Worm (Caenorhabditis elegans) whole organism, L3 larva: ENCODE measurements around the gene C41G6.12.

Experiments used
- ceh-28 ChIP-seq: fragments of 150-350 bp; optimal IDR thresholded peaks from 2 replicates; lab custom pipeline; 2014; ENCODE audit warnings: missing biosample characterization, missing genetic modification reagents, missing genetic modification characterization
- mdl-1 ChIP-seq: fragments of 150-350 bp; optimal IDR thresholded peaks from 2 replicates; lab custom pipeline; 2014; ENCODE audit warnings: missing biosample characterization, missing genetic modification characterization
- nhr-76 ChIP-seq: fragments of 150-350 bp; sonication (generic microtip); optimal IDR thresholded peaks from 5 replicates; lab custom pipeline; 2014; ENCODE audit warnings: missing biosample characterization, missing genetic modification characterization
- pqm-1 ChIP-seq: fragments of 150-350 bp; optimal IDR thresholded peaks from 2 replicates; lab custom pipeline; 2017; ENCODE audit warnings: missing biosample characterization, missing genetic modification characterization, inconsistent platforms

DNA sequence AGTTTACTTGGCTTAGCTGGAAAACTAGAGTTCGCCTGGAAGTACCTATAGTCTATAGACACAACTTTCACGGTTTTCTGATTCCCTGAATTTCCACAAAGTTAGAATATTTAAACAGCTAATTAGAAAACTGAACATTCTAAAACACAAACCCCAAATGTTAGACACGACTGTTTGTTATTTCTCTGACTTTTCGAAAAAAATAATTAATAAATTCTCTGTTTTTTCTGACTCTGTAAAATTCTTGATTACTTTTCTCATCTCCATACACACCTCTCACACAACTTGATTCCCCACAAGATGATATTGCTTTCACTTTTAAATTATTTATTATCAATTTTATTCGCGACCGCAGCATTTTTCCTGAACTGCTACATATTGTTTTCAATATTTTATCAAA lies 45.9 kb upstream of the C41G6.12 start, which contains the start of gene srbc-75:
- TF ChIP-seq pqm-1 (tag; lab: Kevin White, UChicago) = no peak
- TF ChIP-seq nhr-76 = no peak
- TF ChIP-seq mdl-1 = no peak
- no peak for TF ChIP-seq ceh-28 (tag; lab: Kevin White, UChicago)
